Fruit fly (Drosophila melanogaster): Measurements from ENCODE around the gene Sema1a.
A peak's percentile ranks its signal among the peaks of the same experiment; 100 is the strongest.

The Sema1a gene

DNA sequence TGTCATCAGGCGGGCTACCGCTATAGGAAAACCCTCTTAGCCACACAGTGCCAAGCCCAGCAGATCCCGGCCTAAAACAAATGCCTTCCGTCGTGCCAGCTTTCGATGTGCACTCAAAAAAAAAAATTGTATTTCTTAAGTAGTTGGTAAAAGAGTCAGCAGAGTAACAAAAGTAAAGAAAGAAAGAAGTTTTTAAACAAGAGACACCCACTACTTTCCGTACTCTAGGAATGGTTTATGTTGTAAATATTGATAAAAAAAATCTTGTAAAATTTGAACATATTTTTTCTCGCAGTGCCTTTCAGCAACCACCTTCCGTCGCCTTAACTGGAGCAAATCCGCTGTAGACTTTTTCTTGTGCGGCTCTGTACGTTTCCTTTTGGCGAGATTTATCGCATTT, 31.0 kb downstream of the Sema1a start (continued):
- TF ChIP-seq CG2202 (tag; optimal IDR thresholded peaks at IDR 0.05) = no peak
- no peak for TF ChIP-seq br (optimal IDR thresholded peaks at IDR 0.05)
- no peak for TF ChIP-seq CG3163 (GFP tag; optimal IDR thresholded peaks at IDR 0.05)
- TF ChIP-seq Fer1 (GFP tag; optimal IDR thresholded peaks at IDR 0.05) = peak; percentile 66
- no peak for TF ChIP-seq cas (GFP tag; IDR thresholded peaks at IDR 0.05)
- no peak for TF ChIP-seq gt (GFP tag; IDR thresholded peaks at IDR 0.05)
- TF ChIP-seq Camta (GFP tag; optimal IDR thresholded peaks at IDR 0.05) = peak; percentile 17
- TF ChIP-seq CG15011 (GFP tag; optimal IDR thresholded peaks at IDR 0.05) = no peak
- no peak for TF ChIP-seq CG16813 (GFP tag; IDR thresholded peaks at IDR 0.05; ENCODE audit: partially characterized antibody)
- TF ChIP-seq CG31224 (GFP tag; IDR thresholded peaks at IDR 0.05) = no peak
- TF ChIP-seq PHDP (tag; optimal IDR thresholded peaks at IDR 0.05) = peak; percentile 28
- TF ChIP-seq CG10147 (GFP tag; optimal IDR thresholded peaks at IDR 0.05) = no peak
- peak; percentile 56; the same call in 2 of the 3 replicates for TF ChIP-seq dysf (GFP tag; IDR thresholded peaks at IDR 0.05)
- peak; percentile 71 for TF ChIP-seq zf30C (GFP tag; optimal IDR thresholded peaks at IDR 0.05)
- TF ChIP-seq dati (GFP tag; IDR thresholded peaks at IDR 0.05) = no peak
- peak; percentile 22 for TF ChIP-seq fd3F (GFP tag; optimal IDR thresholded peaks at IDR 0.05)
- TF ChIP-seq Nf-YB (GFP tag; optimal IDR thresholded peaks at IDR 0.05) = peak; percentile 17
- peak; percentile 17 for TF ChIP-seq CG12659 (GFP tag; optimal IDR thresholded peaks at IDR 0.05)
- peak; percentile 25 for TF ChIP-seq CG9817 (tag; optimal IDR thresholded peaks at IDR 0.05)
- no peak for TF ChIP-seq CG11398 (GFP tag; optimal IDR thresholded peaks at IDR 0.05)
- TF ChIP-seq CG18619 (GFP tag; optimal IDR thresholded peaks at IDR 0.05) = peak; percentile 21
- no peak for TF ChIP-seq CG8765 (GFP tag; IDR thresholded peaks at IDR 0.05)
- TF ChIP-seq CG8359 (GFP tag; optimal IDR thresholded peaks at IDR 0.05; ENCODE audit: borderline replicate concordance) = no peak
- no peak for TF ChIP-seq CG4617 (GFP tag; optimal IDR thresholded peaks at IDR 0.05; ENCODE audit: borderline replicate concordance)
- TF ChIP-seq CG1603 (tag; optimal IDR thresholded peaks at IDR 0.05) = no peak
- 0 out of 3 replicates have a peak, but pooled peaks have one; percentile 23 for TF ChIP-seq Mrtf (GFP tag; IDR thresholded peaks at IDR 0.05)
- TF ChIP-seq ems (GFP tag; optimal IDR thresholded peaks at IDR 0.05) = peak; percentile 19
- TF ChIP-seq CG12071 (GFP tag; optimal IDR thresholded peaks at IDR 0.05) = peak; percentile 24
- TF ChIP-seq CG12942 (GFP tag; optimal IDR thresholded peaks at IDR 0.05) = no peak
- TF ChIP-seq CG10654 (GFP tag; optimal IDR thresholded peaks at IDR 0.05) = peak; percentile 15
- no peak for TF ChIP-seq p53 (GFP tag; optimal IDR thresholded peaks at IDR 0.05)
- TF ChIP-seq ranshi (GFP tag; IDR thresholded peaks at IDR 0.05) = 0 out of 2 replicates have a peak, but pooled peaks have one; percentile 39
- no peak for TF ChIP-seq emc (GFP tag; optimal IDR thresholded peaks at IDR 0.05)
- TF ChIP-seq H2.0 (GFP tag; IDR thresholded peaks at IDR 0.05) = no peak
- TF ChIP-seq ken (GFP tag; IDR thresholded peaks at IDR 0.05) = no peak
- TF ChIP-seq CG4854 (GFP tag; optimal IDR thresholded peaks at IDR 0.05) = no peak
- TF ChIP-seq HLH4C (GFP tag; IDR thresholded peaks at IDR 0.05; ENCODE audit: partially characterized antibody) = no peak
- peak; percentile 52 for TF ChIP-seq Meics (GFP tag; optimal IDR thresholded peaks at IDR 0.05)
- TF ChIP-seq CG15073 (GFP tag; optimal IDR thresholded peaks at IDR 0.05) = no peak
- TF ChIP-seq hth (optimal IDR thresholded peaks at IDR 0.05) = no peak
- TF ChIP-seq CG6683 (GFP tag; optimal IDR thresholded peaks at IDR 0.05) = peak; percentile 9
- peak; percentile 21 for TF ChIP-seq CG1233 (GFP tag; optimal IDR thresholded peaks at IDR 0.05)
- peak; percentile 28 for TF ChIP-seq NC2α (GFP tag; optimal IDR thresholded peaks at IDR 0.05)
- no peak for TF ChIP-seq hkb (optimal IDR thresholded peaks at IDR 0.05)
- peak; percentile 66 for TF ChIP-seq hkb (GFP tag; IDR thresholded peaks at IDR 0.05)
- peak; percentile 52 for TF ChIP-seq CG8388 (GFP tag; optimal IDR thresholded peaks at IDR 0.05)
- no peak for TF ChIP-seq sr (GFP tag; IDR thresholded peaks at IDR 0.05)
- peak; percentile 64 for TF ChIP-seq Xrp1 (GFP tag; IDR thresholded peaks at IDR 0.05)
- TF ChIP-seq Max (GFP tag; optimal IDR thresholded peaks at IDR 0.05) = no peak
- TF ChIP-seq CG42726 (GFP tag; IDR thresholded peaks at IDR 0.05; ENCODE audit: partially characterized antibody) = no peak
- TF ChIP-seq oc (tag; optimal IDR thresholded peaks at IDR 0.05) = peak; percentile 20
- no peak for TF ChIP-seq Aef1 (GFP tag; IDR thresholded peaks at IDR 0.05)

Data from whole organism, embryonic.